Worm (Caenorhabditis elegans) whole organism, L4/young adult: ENCODE measurements around the gene Y36E3A.2.

Source experiments
- W03F9.2 ChIP-seq: fragments of 150-350 bp; optimal IDR thresholded peaks from 2 replicates; lab custom pipeline; 2014; ENCODE audit warnings: missing biosample characterization, missing genetic modification characterization
- dao-5 ChIP-seq: sonication (generic microtip); optimal IDR thresholded peaks from 2 replicates; lab custom pipeline; 2016; ENCODE audit warnings: missing genotype, missing genetic modification characterization, moderate library complexity, missing compliant biosample characterization
- him-1 ChIP-seq: sonication (generic microtip); optimal IDR thresholded peaks from 2 replicates; lab custom pipeline; 2016; ENCODE audit warnings: missing genotype, missing genetic modification reagents, missing genetic modification characterization, missing compliant biosample characterization

Gene Y36E3A.2

ce11 chrV:15442384-15442783 lies 16.5 kb downstream of the Y36E3A.2 start:
- no peak for TF ChIP-seq dao-5 (tag; lab: Kevin White, UChicago)
- TF ChIP-seq him-1 (tag; lab: Kevin White, UChicago), result no peak
- no peak for TF ChIP-seq W03F9.2 (tag; lab: Kevin White, UChicago)

- no peak for TF ChIP-seq dao-5 (tag; lab: Kevin White, UChicago)
- no peak for TF ChIP-seq him-1 (tag; lab: Kevin White, UChicago)
- no peak for TF ChIP-seq W03F9.2 (tag; lab: Kevin White, UChicago)
Measured at ce11 chrV:15443708-15444107, 17.9 kb downstream of the Y36E3A.2 start, which contains the start of gene T26H5.10. T26H5.10 (minus strand) TSS chrV:15443808.

- TF ChIP-seq W03F9.2 (tag; lab: Kevin White, UChicago) (no peak), him-1 (tag; lab: Kevin White, UChicago) (no peak)
Measured at ce11 chrV:15444188-15444587, 18.3 kb downstream of the Y36E3A.2 start, which contains the start of gene T26H5.11. T26H5.11 (minus strand) TSS chrV:15444288.

ce11 chrV:15444615-15445014 lies 18.8 kb downstream of the Y36E3A.2 start, which contains the start of gene T26H5.9:
T26H5.9 (plus strand) TSS chrV:15444916.
- no peak for TF ChIP-seq W03F9.2 (tag; lab: Kevin White, UChicago)
- TF ChIP-seq him-1 (tag; lab: Kevin White, UChicago), result no peak
- TF ChIP-seq dao-5 (tag; lab: Kevin White, UChicago), result no peak

- TF ChIP-seq dao-5 (tag; lab: Kevin White, UChicago) (no peak), W03F9.2 (tag; lab: Kevin White, UChicago) (no peak), him-1 (tag; lab: Kevin White, UChicago) (no peak)
Measured at ce11 chrV:15445437-15445836, 19.6 kb downstream of the Y36E3A.2 start, which contains the start of gene srh-239. srh-239 (plus strand) TSS chrV:15445737.

- TF ChIP-seq dao-5 (tag; lab: Kevin White, UChicago) (no peak), him-1 (tag; lab: Kevin White, UChicago) (no peak), W03F9.2 (tag; lab: Kevin White, UChicago) (no peak)
Measured at ce11 chrV:15448408-15448807, 22.6 kb downstream of the Y36E3A.2 start, which contains the start of gene T26H5.4. T26H5.4 (minus strand) TSS chrV:15448701.

- TF ChIP-seq W03F9.2 (tag; lab: Kevin White, UChicago) (no peak), dao-5 (tag; lab: Kevin White, UChicago) (no peak)
Measured at ce11 chrV:15448865-15449264, 23.0 kb downstream of the Y36E3A.2 start, which contains the start of gene T26H5.14. T26H5.14 (plus strand) TSS chrV:15449165.

ce11 chrV:15451421-15451820 lies 25.6 kb downstream of the Y36E3A.2 start, which contains the start of gene srw-33:
srw-33 (minus strand) TSS chrV:15451521.
- TF ChIP-seq W03F9.2 (tag; lab: Kevin White, UChicago), result no peak
- TF ChIP-seq dao-5 (tag; lab: Kevin White, UChicago), result no peak
- TF ChIP-seq him-1 (tag; lab: Kevin White, UChicago), result no peak

- TF ChIP-seq him-1 (tag; lab: Kevin White, UChicago) (no peak), W03F9.2 (tag; lab: Kevin White, UChicago) (no peak), dao-5 (tag; lab: Kevin White, UChicago) (no peak)
Measured at ce11 chrV:15454322-15454721, 28.5 kb downstream of the Y36E3A.2 start.

- no peak for TF ChIP-seq W03F9.2 (tag; lab: Kevin White, UChicago)
- no peak for TF ChIP-seq him-1 (tag; lab: Kevin White, UChicago)
- TF ChIP-seq dao-5 (tag; lab: Kevin White, UChicago), result no peak
Measured at ce11 chrV:15459088-15459487, 33.2 kb downstream of the Y36E3A.2 start, which contains the start of gene str-71. str-71 (minus strand) TSS chrV:15459188.

- TF ChIP-seq him-1 (tag; lab: Kevin White, UChicago) (no peak), W03F9.2 (tag; lab: Kevin White, UChicago) (no peak), dao-5 (tag; lab: Kevin White, UChicago) (no peak)
Measured at ce11 chrV:15464402-15464801, 38.6 kb downstream of the Y36E3A.2 start, which contains the start of gene rocf-1. rocf-1 (minus strand) TSS chrV:15464502.

ce11 chrV:15465032-15465727 lies 39.3 kb downstream of the Y36E3A.2 start, which contains the start of gene pqn-71:
pqn-71 (plus strand) TSS chrV:15465677.
- TF ChIP-seq dao-5 (tag; lab: Kevin White, UChicago), result peak; percentile 87
- TF ChIP-seq him-1 (tag; lab: Kevin White, UChicago), result peak; percentile 92
- peak; percentile 71 for TF ChIP-seq W03F9.2 (tag; lab: Kevin White, UChicago)

ce11 chrV:15466017-15466416 lies 40.2 kb downstream of the Y36E3A.2 start:
- TF ChIP-seq him-1 (tag; lab: Kevin White, UChicago) (no peak), W03F9.2 (tag; lab: Kevin White, UChicago) (no peak), dao-5 (tag; lab: Kevin White, UChicago) (no peak)
